Worm (Caenorhabditis elegans): ENCODE measurements around the gene C31H1.2.

The C31H1.2 gene

ce11 chrIV:5790993-5791392 is at the start of gene C31H1.2:
TSS of gene C31H1.2 (plus strand) at chrIV:5791293.
- no peak for TF ChIP-seq unc-62 (GFP tag; optimal IDR thresholded peaks at IDR 0.05)

- TF ChIP-seq unc-62 (GFP tag; optimal IDR thresholded peaks at IDR 0.05) = no peak
Measured at ce11 chrIV:5744114-5744513, 47.0 kb upstream of the C31H1.2 start, which contains the start of gene C45E5.1. TSS of gene C45E5.1 (plus strand) at chrIV:5744403.

ce11 chrIV:5749874-5750273 is 41.2 kb upstream of the C31H1.2 start:
- no peak for TF ChIP-seq unc-62 (GFP tag; optimal IDR thresholded peaks at IDR 0.05)

DNA sequence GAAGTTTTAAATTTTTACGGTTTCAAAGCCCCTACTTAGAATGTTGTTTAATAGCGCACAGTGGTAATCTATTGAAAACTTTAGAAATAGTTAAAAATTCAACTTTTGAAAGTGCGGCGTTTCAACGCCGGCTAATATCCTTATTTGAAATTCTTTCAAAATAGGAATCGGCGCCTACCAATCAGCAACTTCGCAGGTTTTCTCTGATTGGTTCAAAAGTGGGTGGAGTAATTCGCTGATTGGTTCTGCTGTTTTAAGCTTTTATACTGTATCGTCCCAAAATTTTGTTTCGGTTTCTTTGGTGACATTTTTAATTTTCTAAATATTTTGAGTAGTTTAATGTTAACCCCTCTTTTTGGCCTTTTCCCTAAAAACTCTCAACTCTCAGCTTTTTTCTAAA is 39.1 kb upstream of the C31H1.2 start:
- TF ChIP-seq unc-62 (GFP tag; optimal IDR thresholded peaks at IDR 0.05) = no peak

DNA sequence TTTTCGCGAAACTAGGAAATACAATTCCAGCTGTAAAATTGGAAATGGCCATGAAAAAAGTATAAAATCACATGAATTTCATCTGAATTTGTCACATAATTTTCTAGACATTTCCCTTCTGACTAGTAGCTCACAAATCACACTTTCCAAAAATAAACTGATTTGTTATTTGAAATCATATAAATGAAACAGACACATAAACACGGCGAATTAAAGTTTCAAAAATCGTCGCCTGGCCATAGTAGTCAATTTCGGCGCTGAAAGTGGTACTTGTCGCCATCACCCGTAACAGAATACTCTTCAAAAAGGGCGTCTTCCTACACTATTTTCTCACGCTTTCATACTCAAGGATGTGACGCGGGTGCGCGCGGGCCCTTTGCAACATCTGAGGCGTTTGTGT is 38.4 kb upstream of the C31H1.2 start:
- TF ChIP-seq unc-62 (GFP tag; optimal IDR thresholded peaks at IDR 0.05) = no peak

- no peak for TF ChIP-seq unc-62 (GFP tag; optimal IDR thresholded peaks at IDR 0.05)
Measured at ce11 chrIV:5753253-5753652, 37.8 kb upstream of the C31H1.2 start.

- TF ChIP-seq unc-62 (GFP tag; optimal IDR thresholded peaks at IDR 0.05) = no peak
Measured at ce11 chrIV:5753954-5754543, 37.0 kb upstream of the C31H1.2 start.

DNA sequence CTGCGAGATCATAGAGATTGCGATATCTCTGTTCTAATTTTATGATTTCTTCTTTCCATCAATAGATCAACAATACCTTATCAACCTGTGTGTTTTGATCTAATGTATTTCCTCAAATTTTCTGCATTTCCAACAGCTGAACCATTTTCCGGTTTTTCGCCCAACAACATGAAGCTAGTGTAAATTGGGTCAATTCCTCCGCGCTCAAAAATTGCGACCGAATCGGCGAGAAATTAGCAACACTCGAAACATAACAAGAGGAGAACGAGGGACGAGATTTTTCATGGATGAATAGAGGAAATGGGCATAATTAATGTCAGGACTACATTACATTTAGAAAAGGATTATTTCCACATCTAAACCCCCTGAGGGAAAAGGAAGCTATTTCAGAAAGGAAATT is 36.3 kb upstream of the C31H1.2 start:
- TF ChIP-seq unc-62 (GFP tag; optimal IDR thresholded peaks at IDR 0.05) = no peak

DNA sequence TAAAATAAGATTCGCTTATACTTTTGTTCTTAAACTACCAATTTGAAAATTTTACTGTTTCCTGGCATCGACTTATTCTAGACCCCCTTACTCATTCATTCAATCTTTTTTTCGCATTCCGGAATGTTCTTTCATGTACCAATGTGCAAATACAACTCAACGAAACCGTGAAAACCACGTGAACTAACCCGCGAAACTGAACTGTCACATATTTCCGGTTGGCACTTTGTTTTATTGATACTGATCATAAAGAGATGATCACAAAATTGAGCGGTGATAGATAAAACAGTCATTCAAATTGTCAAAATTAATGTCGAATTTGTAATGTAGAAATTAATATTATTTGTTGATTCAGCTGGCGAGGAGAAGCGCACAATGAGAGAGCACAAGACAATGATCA is 35.2 kb upstream of the C31H1.2 start:
- no peak for TF ChIP-seq unc-62 (GFP tag; optimal IDR thresholded peaks at IDR 0.05)

DNA sequence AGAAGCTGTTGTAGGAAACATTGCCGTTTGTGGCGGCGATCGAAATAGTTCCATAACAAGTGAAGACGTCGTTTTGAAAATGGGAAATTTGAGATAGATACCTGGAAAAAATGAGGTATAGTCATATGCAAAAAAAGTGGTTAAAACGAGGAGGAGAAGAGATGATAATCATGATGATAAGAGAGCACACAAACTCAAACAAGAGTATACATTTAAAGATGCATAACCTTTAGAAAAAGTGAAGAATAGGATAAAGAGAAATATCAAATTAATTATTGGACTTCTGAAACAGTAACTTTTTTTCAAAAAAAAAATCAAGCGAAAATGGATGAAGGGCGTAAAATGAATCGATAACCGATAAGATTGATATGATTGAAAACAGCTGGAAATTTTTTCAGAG is 33.3 kb upstream of the C31H1.2 start, which contains the start of gene nhr-46:
Gene nhr-46, minus strand, starts transcription at position 101 of the 400 bp plus-strand sequence.
- TF ChIP-seq unc-62 (GFP tag; optimal IDR thresholded peaks at IDR 0.05) = no peak

- TF ChIP-seq unc-62 (GFP tag; optimal IDR thresholded peaks at IDR 0.05) = no peak
Measured at ce11 chrIV:5758695-5759094, 32.4 kb upstream of the C31H1.2 start.

- TF ChIP-seq unc-62 (GFP tag; optimal IDR thresholded peaks at IDR 0.05) = no peak
Measured at ce11 chrIV:5760656-5761055, 30.4 kb upstream of the C31H1.2 start.

DNA sequence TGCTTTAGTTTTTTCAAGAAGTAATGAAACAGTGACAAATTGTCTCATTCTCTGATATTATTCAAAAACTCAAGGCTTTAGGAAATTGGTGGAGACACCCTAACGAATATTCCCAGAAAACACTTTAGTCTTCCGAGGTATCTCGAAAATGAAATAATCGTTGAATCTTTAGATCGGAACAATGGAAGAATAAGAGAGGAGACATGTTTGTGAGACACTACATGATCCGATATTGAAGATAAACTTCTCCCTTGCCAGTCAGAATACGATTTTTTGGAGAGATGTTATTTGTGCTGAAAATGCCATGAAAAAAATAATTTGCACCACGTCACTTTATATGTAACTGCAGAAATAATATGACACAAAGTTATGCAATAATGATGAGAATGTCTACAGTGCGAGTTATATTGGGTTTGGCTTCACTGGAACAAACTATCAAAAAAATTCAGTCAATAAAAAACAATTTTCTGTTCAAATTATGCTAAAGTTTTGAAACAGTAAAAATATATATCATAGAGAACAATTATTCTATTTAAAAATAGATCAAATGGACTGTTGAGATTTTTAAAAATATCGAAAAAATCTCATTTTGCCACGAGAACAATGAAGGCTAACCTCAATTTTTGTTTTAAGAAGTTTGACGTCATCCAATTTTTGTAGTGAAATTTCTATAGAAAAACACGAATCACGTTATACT is 29.7 kb upstream of the C31H1.2 start:
- TF ChIP-seq unc-62 (GFP tag; optimal IDR thresholded peaks at IDR 0.05) = no peak

DNA sequence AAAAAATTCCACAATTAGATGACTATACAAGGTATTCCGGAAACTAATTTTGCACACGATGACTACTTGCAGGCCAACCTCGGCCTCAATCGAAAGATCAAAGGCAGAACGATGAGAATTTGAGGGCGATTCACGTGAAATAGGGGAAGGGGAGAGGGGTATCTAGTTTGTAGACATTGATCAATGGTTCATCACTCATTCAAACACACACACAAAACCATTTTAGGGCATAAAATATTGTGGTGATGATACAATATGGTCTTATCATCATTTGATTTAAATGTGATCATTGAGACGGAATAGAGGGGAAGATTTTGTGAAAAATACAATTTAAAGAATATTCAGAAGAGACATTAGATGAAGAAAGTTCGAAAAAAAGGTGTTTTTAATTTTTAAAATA is 28.3 kb upstream of the C31H1.2 start:
- TF ChIP-seq unc-62 (GFP tag; optimal IDR thresholded peaks at IDR 0.05) = no peak

DNA sequence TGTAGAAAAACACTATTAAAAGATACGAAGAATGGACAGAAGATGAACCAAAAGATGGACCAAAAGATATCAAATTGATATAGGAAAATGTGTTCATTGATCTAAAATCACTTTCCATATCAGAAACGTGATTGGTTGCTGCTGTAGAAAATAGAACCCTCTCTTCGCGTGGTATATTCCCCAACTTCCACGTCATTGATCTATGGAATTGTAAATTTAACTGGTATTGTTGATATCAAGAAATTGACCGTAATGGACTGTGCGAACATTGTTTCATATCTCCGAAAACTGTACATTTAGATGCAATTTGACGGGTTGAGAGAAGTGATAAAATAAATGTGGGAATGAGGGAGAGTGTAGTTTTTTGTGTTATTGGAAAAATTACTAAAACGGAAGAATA is 26.7 kb upstream of the C31H1.2 start:
- no peak for TF ChIP-seq unc-62 (GFP tag; optimal IDR thresholded peaks at IDR 0.05)

ce11 chrIV:5765652-5766051 is 25.4 kb upstream of the C31H1.2 start:
- TF ChIP-seq unc-62 (GFP tag; optimal IDR thresholded peaks at IDR 0.05) = no peak

DNA sequence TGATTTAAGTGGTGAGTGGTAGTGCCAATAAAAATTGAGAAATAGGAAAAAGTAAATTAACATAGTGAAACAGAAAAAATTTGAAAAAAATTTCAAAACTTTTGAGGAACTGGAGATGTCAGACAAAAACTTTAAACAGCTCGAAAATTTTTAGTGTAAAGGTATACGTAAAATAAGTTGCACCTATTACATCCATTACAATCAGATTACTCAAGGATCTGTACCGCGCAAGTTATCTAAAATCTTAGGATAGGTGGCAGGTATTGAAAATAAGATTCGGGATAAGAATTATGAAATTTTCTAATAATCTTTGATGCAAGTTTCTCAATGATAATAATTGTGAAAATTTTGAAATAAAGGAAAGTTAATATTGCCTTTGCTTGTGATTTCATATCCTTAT is 24.3 kb upstream of the C31H1.2 start:
- no peak for TF ChIP-seq unc-62 (GFP tag; optimal IDR thresholded peaks at IDR 0.05)

- no peak for TF ChIP-seq unc-62 (GFP tag; optimal IDR thresholded peaks at IDR 0.05)
Measured at ce11 chrIV:5778342-5778741, 12.8 kb upstream of the C31H1.2 start.

All from whole organism, dauer.